Fruit fly (Drosophila melanogaster): ENCODE measurements around the gene CG31300.

CG31300 gene

dm6 chr3R:25303857-25304440 lies 20.5 kb downstream of the CG31300 start, which contains the start of gene CG31436:
Gene CG31436 (plus strand): TSS chr3R:25304137.
- TF ChIP-seq Sox102F (GFP tag; optimal IDR thresholded peaks at IDR 0.05) (no peak), svp (GFP tag) (peak; percentile 97), ss (GFP tag; optimal IDR thresholded peaks at IDR 0.05) (no peak), CG32006 (GFP tag; optimal IDR thresholded peaks at IDR 0.05) (no peak), CG6808 (GFP tag; optimal IDR thresholded peaks at IDR 0.05) (no peak), fkh (GFP tag; optimal IDR thresholded peaks at IDR 0.05) (peak; percentile 45)

- TF ChIP-seq vri (GFP tag; optimal IDR thresholded peaks at IDR 0.05) (peak; percentile 26), fd85E (GFP tag; optimal IDR thresholded peaks at IDR 0.05) (no peak), CG9139 (GFP tag; optimal IDR thresholded peaks at IDR 0.05) (no peak), fkh (GFP tag; optimal IDR thresholded peaks at IDR 0.05) (peak; percentile 56), CG8119 (GFP tag; IDR thresholded peaks at IDR 0.05) (no peak), net (GFP tag; optimal IDR thresholded peaks at IDR 0.05) (no peak), CG7368 (GFP tag; optimal IDR thresholded peaks at IDR 0.05) (no peak)
Measured at dm6 chr3R:25305822-25306544, 22.6 kb downstream of the CG31300 start.

DNA sequence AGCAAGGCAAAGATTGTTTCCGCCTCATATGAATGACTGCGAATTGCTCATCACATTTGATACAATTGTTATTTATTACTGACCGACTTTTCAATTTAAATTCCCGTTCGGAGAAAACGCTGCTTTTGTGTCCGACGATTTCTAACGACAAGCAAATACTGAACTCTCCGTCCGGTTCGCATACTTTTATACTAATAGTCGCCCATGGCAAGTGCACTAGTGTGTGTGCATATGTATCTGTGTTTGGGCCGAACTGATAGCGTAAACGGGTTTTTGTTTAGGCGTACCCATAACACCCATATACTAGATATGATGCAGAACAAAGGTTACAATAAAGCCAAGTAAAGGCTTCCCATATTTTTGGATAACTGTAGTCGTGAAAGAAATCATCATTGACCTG lies 24.8 kb downstream of the CG31300 start, which contains the start of gene CG10550:
TSS of gene CG10550 (minus strand) at position 164 of the 400 bp plus-strand sequence.
- no peak for TF ChIP-seq Met (GFP tag; optimal IDR thresholded peaks at IDR 0.05)
- TF ChIP-seq CG16779 (tag; optimal IDR thresholded peaks at IDR 0.05), result no peak
- TF ChIP-seq Eip93F (GFP tag; optimal IDR thresholded peaks at IDR 0.05), result no peak
- no peak for TF ChIP-seq CG3032 (tag; optimal IDR thresholded peaks at IDR 0.05)
- TF ChIP-seq CG4318 (GFP tag; optimal IDR thresholded peaks at IDR 0.05), result no peak

DNA sequence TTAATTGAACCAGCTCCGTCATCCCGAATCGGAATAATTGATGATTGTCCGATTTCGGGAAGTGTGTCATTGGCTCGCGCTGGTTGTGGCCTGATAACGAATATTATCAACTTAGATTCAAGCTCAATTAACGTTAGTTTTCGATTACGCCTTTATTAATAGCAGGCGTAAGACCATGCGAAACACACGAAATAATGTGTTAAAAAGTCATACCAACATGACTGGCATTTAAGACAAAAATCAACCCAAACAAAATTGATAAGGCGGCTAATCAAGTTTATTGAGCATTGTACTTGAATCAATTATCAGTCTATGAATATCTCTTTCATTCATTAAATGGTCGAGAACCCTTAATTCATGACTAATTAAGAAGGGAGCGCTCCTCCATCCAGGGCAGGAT lies 25.8 kb downstream of the CG31300 start:
- TF ChIP-seq vri (GFP tag; optimal IDR thresholded peaks at IDR 0.05) (peak; percentile 9), Sox15 (GFP tag; optimal IDR thresholded peaks at IDR 0.05) (no peak)

DNA sequence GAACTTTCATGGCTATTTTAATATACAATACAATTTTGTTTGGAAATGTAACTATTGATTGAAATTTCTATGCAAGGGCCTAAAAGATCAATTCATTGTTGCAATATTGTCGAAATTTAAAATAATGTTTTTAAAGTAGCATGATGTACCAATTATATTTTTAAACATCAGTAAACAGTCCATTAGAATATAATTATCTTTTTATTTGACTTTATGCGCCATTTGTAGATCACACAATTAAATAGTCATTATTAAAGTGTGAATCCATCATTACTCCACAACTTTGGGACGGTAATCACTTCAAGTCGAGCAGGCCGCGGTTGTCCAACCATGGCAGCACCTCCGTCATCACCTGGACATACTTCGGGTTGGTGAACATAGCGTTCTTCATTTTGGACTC lies 27.4 kb downstream of the CG31300 start, which contains the start of gene CG31099:
TSS of gene CG31099 (minus strand) at position 101 of the 400 bp plus-strand sequence.
- TF ChIP-seq CG7368 (GFP tag; optimal IDR thresholded peaks at IDR 0.05) (no peak), CG8119 (GFP tag; IDR thresholded peaks at IDR 0.05) (no peak), cyc (GFP tag; optimal IDR thresholded peaks at IDR 0.05) (no peak)

DNA sequence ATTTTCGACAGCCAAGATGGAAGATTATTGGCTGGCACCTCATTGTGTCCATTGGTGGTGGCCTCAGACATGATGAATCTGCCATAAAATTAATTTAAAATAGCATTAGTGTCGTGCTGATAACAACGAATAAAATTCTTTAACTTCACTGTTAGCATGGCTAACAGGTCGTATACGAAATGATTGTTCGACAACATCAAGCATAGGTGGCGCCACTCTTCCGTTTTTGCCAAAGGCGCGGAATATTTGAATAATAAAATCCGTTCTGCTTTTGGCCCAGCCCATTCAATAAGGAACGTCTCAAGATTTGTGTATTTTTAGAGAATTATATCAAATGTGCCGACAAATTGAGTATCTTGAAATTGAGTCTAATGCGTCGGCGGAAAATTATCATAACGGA lies 29.2 kb downstream of the CG31300 start:
- TF ChIP-seq Lpt (GFP tag; optimal IDR thresholded peaks at IDR 0.05) (no peak), net (GFP tag; optimal IDR thresholded peaks at IDR 0.05) (no peak), Ets21C (GFP tag; optimal IDR thresholded peaks at IDR 0.05) (no peak), esn (GFP tag; optimal IDR thresholded peaks at IDR 0.05) (no peak), CG11294 (GFP tag; IDR thresholded peaks at IDR 0.05) (no peak), Sox14 (GFP tag; optimal IDR thresholded peaks at IDR 0.05) (no peak), Eip78C (GFP tag) (no peak), CG31627 (GFP tag; optimal IDR thresholded peaks at IDR 0.05) (no peak), Sox15 (GFP tag; optimal IDR thresholded peaks at IDR 0.05) (no peak), Met (GFP tag; optimal IDR thresholded peaks at IDR 0.05) (no peak)

- TF ChIP-seq CG7368 (GFP tag; optimal IDR thresholded peaks at IDR 0.05) (no peak), vri (GFP tag; optimal IDR thresholded peaks at IDR 0.05) (peak; percentile 55), CG9139 (GFP tag; optimal IDR thresholded peaks at IDR 0.05) (no peak), eg (GFP tag; IDR thresholded peaks at IDR 0.05) (no peak)
Measured at dm6 chr3R:25313771-25314170, 30.4 kb downstream of the CG31300 start, which contains the start of gene CG31087. Gene CG31087 (minus strand): TSS chr3R:25313833.

Measured in whole organism, prepupa.